Fruit fly (Drosophila melanogaster): Measurements from ENCODE around the gene Jasper.

DNA sequence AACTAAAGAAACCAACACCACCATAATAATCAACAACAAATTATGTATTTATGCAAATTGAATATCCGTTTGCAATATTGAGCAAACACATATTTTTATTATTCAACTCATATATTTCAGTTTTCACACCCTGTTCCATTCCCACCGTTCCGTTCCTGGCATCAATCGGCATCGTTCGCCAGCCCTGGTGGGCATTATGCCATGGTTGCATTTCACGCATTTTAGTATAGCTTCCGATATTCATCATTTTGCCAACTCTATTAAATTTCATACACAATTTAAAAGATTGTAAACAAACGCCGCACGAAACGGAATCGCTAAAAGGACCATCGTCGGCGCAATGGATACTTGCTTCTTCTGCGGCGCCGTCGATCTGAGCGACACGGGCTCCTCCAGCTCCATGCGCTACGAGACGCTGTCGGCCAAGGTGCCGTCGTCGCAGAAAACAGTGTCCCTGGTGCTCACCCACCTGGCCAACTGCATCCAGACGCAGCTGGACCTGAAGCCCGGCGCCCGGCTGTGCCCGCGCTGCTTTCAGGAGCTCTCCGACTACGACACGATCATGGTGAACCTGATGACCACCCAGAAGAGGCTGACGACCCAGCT, 9.1 kb upstream of the Jasper start, which contains the start of gene Sry-delta:
- TF ChIP-seq CG7101 (tag; optimal IDR thresholded peaks at IDR 0.05) (peak; percentile 74), CG12768 (GFP tag; optimal IDR thresholded peaks at IDR 0.05) (peak; percentile 65)

Data from whole organism, adult.